Worm (Caenorhabditis elegans) whole organism, L3 larva: ENCODE results near the gene Y46D2A.2.

Experiments
- mml-1 ChIP-seq: fragments of 150-350 bp; sonication (generic microtip); optimal IDR thresholded peaks from 3 replicates; lab custom pipeline; 2014; ENCODE audit warnings: missing biosample characterization, missing genetic modification characterization
- nhr-237 ChIP-seq: fragments of 150-350 bp; optimal IDR thresholded peaks from 2 replicates; lab custom pipeline; 2014; ENCODE audit warnings: missing biosample characterization, missing genetic modification characterization

ce11 chrII:3318839-3319238, 4.2 kb downstream of the Y46D2A.2 start:
- TF ChIP-seq nhr-237 (no peak), mml-1 (tag; lab: Kevin White, UChicago) (no peak)
